Worm (Caenorhabditis elegans): Measurements from ENCODE around the gene F58G11.4.
A peak's percentile ranks its signal among the peaks of the same experiment; 100 is the strongest.

F58G11.4 gene

DNA sequence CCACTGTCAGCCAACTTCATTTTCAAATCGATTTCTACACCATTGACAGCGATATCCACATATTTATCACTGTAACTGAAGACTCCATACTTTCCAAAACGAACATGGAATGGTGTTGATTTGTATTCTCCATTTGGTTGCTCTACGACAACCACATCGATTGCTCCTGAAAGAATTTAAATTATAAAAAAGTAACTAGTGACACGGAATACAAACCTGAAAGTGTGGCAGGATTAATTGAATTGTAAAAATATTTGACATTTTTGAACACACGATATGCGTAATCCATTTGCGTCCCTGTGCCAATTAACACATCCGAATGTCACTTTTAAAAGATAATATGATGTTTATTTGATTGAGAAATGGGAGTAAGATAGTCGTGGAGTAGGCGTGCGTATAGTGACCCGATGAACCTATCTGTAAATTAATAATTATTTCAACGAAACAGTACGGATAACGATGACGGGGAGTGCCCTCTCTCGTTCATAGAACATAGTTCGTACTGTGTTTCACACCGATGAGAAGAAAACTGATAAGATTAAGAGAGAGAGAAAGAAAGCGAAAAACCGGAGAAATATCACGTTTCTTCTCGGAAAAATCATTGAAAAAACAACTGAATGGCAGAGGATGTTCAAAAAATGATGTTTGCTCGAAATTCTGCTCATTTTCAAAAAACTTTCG lies 18.5 kb upstream of the F58G11.4 start, which contains the start of gene lpin-1:
Gene lpin-1 (minus strand): TSS at position 417 of the 681 bp plus-strand sequence.
- TF ChIP-seq lsy-2 (tag; optimal IDR thresholded peaks at IDR 0.05) = no peak
- no peak for TF ChIP-seq efl-1 (optimal IDR thresholded peaks at IDR 0.05)
- peak in 1 of 2 experiments; percentile 50 for TF ChIP-seq efl-1 (GFP tag; optimal IDR thresholded peaks at IDR 0.05 in 1 of 2)
- no peak for TF ChIP-seq Y116A8C.19 (tag; optimal IDR thresholded peaks at IDR 0.05; ENCODE audit: borderline replicate concordance)
- TF ChIP-seq elt-2 (tag; optimal IDR thresholded peaks at IDR 0.05) = peak; percentile 12
- no peak for TF ChIP-seq unc-30 (tag; optimal IDR thresholded peaks at IDR 0.05)
- TF ChIP-seq lin-14 (GFP tag; optimal IDR thresholded peaks at IDR 0.05) = peak; percentile 11
- TF ChIP-seq zag-1 (tag; optimal IDR thresholded peaks at IDR 0.05) = no peak
- no peak for TF ChIP-seq tbx-2 (tag; optimal IDR thresholded peaks at IDR 0.05)
- peak; percentile 40 for TF ChIP-seq mep-1 (tag; optimal IDR thresholded peaks at IDR 0.05)
- TF ChIP-seq nhr-85 (tag) = peak; percentile 71
- no peak for TF ChIP-seq irx-1 (tag; optimal IDR thresholded peaks at IDR 0.05)
- TF ChIP-seq zip-4 (GFP tag; optimal IDR thresholded peaks at IDR 0.05) = no peak
- peak; percentile 14 for TF ChIP-seq nhr-20 (tag; optimal IDR thresholded peaks at IDR 0.05)
- TF ChIP-seq mdl-1 (tag; optimal IDR thresholded peaks at IDR 0.05) = no peak
- TF ChIP-seq ets-5 (GFP tag; IDR thresholded peaks at IDR 0.05) = no peak
- no peak for TF ChIP-seq pag-3 (tag; optimal IDR thresholded peaks at IDR 0.05; ENCODE audit: borderline replicate concordance, insufficient read depth)
- TF ChIP-seq nhr-77 (tag; optimal IDR thresholded peaks at IDR 0.05) = no peak
- TF ChIP-seq nhr-71 (tag; optimal IDR thresholded peaks at IDR 0.05) = peak; percentile 28
- TF ChIP-seq hpl-2 (GFP tag; optimal IDR thresholded peaks at IDR 0.05) = no peak
- TF ChIP-seq snu-23 (GFP tag; optimal IDR thresholded peaks at IDR 0.05) = peak; percentile 4
- peak; percentile 21 for TF ChIP-seq ztf-4 (tag; optimal IDR thresholded peaks at IDR 0.05)
- no peak for TF ChIP-seq aly-2 (tag; optimal IDR thresholded peaks at IDR 0.05)
- TF ChIP-seq blmp-1 (tag; optimal IDR thresholded peaks at IDR 0.05) = peak; percentile 84
- no peak for TF ChIP-seq tlp-1 (tag; optimal IDR thresholded peaks at IDR 0.05)
- TF ChIP-seq dpl-1 (GFP tag; optimal IDR thresholded peaks at IDR 0.05) = peak in 1 of 3 experiments; percentile 12
- no peak for TF ChIP-seq sup-37 (GFP tag; optimal IDR thresholded peaks at IDR 0.05)
- no peak for TF ChIP-seq dsc-1 (tag; optimal IDR thresholded peaks at IDR 0.05)
- TF ChIP-seq C34B4.2 (tag; optimal IDR thresholded peaks at IDR 0.05) = no peak
- TF ChIP-seq elt-3 (tag; optimal IDR thresholded peaks at IDR 0.05) = peak in 1 of 6 experiments; percentile 31

DNA sequence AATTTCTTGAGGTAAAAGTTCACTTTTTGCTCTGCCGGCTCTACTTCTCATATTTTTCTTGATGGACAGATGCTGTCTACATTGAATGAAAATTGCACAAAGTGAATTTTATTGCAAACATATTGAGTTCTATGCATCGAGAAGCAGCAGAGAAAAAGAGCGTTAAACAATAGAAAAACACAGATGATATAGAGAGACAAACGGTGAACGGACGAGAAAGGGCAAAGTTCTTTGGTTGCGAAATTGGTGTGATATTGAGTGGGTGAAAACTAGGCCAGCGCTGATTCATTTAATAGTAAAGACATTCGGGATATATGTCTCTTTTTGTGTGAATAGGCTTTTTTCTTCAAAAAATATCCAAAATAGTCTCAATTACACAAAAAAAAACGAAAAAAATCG lies 18.0 kb upstream of the F58G11.4 start:
- TF ChIP-seq skn-1 (tag; optimal IDR thresholded peaks at IDR 0.05) (peak; percentile 41), dsc-1 (tag; optimal IDR thresholded peaks at IDR 0.05) (peak; percentile 59), fkh-4 (tag; optimal IDR thresholded peaks at IDR 0.05; ENCODE audit: borderline replicate concordance) (peak; percentile 15), hlh-4 (tag; optimal IDR thresholded peaks at IDR 0.05) (no peak), zag-1 (tag; optimal IDR thresholded peaks at IDR 0.05) (no peak), nhr-85 (tag) (no peak), pqm-1 (tag; optimal IDR thresholded peaks at IDR 0.05) (no peak)

DNA sequence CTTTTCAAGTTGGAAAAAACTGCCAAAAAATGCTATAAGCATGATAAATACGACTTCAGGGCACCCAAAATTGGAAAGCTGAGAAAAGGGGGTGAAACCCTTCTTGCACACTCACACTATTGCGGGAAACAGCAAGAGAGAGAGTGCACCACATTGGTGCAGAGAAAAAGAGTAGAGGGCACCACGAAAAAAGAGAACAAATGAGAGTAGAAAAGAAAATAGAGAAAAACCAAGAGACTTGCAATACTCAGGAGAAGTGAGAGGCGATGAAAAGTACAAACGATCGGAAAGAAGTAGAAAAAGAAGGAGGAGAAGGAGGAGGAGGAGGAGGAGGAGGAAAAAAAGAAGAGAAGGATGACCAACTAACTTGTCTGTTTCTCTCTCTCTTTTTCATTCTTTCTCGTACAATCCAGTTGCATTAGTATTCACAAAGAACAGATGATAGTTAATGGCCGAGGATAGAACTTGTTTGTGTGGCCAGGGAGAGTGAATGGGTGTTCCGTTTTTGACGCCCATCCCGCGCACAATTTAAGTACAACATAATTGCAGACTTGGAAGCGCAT lies 17.1 kb upstream of the F58G11.4 start:
- no peak for TF ChIP-seq pag-3 (tag; optimal IDR thresholded peaks at IDR 0.05; ENCODE audit: borderline replicate concordance, insufficient read depth)
- no peak for TF ChIP-seq sox-4 (tag; optimal IDR thresholded peaks at IDR 0.05)
- peak; percentile 50 for TF ChIP-seq swsn-7 (tag; optimal IDR thresholded peaks at IDR 0.05)
- TF ChIP-seq snu-23 (GFP tag; optimal IDR thresholded peaks at IDR 0.05) = peak; percentile 62
- no peak for TF ChIP-seq sup-37 (GFP tag; optimal IDR thresholded peaks at IDR 0.05)
- no peak for TF ChIP-seq unc-30 (tag; optimal IDR thresholded peaks at IDR 0.05)
- peak; percentile 94 for TF ChIP-seq lin-14 (GFP tag; optimal IDR thresholded peaks at IDR 0.05)
- no peak for TF ChIP-seq lin-39 (tag; optimal IDR thresholded peaks at IDR 0.05)
- no peak for TF ChIP-seq ets-5 (GFP tag; IDR thresholded peaks at IDR 0.05)
- TF ChIP-seq nhr-11 (tag; optimal IDR thresholded peaks at IDR 0.05) = no peak
- TF ChIP-seq ztf-4 (tag; optimal IDR thresholded peaks at IDR 0.05) = peak; percentile 32
- TF ChIP-seq mef-2 (tag; optimal IDR thresholded peaks at IDR 0.05) = no peak
- TF ChIP-seq ceh-63 (GFP tag; optimal IDR thresholded peaks at IDR 0.05) = no peak
- TF ChIP-seq aha-1 (tag; optimal IDR thresholded peaks at IDR 0.05) = no peak
- TF ChIP-seq fkh-8 (tag; optimal IDR thresholded peaks at IDR 0.05) = peak; percentile 79
- peak; percentile 19 for TF ChIP-seq lin-15B (tag; optimal IDR thresholded peaks at IDR 0.05)
- peak; percentile 51 for TF ChIP-seq lin-13 (GFP tag; optimal IDR thresholded peaks at IDR 0.05)
- peak; percentile 38 for TF ChIP-seq nhr-90 (tag; optimal IDR thresholded peaks at IDR 0.05; ENCODE audit: poor library complexity)
- peak in 1 of 2 experiments; percentile 56 for TF ChIP-seq egl-27 (tag; optimal IDR thresholded peaks at IDR 0.05)
- peak; percentile 76 for TF ChIP-seq fos-1 (tag; optimal IDR thresholded peaks at IDR 0.05)
- peak; percentile 80 for TF ChIP-seq ceh-8 (GFP tag; optimal IDR thresholded peaks at IDR 0.05)
- TF ChIP-seq Y116A8C.19 (tag; optimal IDR thresholded peaks at IDR 0.05; ENCODE audit: borderline replicate concordance) = no peak
